Fruit fly (Drosophila melanogaster) whole organism, embryonic: ENCODE results near the gene arg.

Experiments
- BEAF-32 ChIP-seq: fragments of 200-800 bp; sonication (Bioruptor generic); optimal IDR thresholded peaks from 3 replicates; lab custom pipeline; 2017; ENCODE audit warnings: missing biosample characterization, missing genetic modification characterization, mild to moderate bottlenecking, moderate library complexity, missing genetic modification reagents
- CG10274 ChIP-seq: fragments of 200-800 bp; sonication (Bioruptor generic); optimal IDR thresholded peaks from 3 replicates; lab custom pipeline; 2017; ENCODE audit warnings: missing biosample characterization, mild to moderate bottlenecking, missing genetic modification characterization
- CG10543 ChIP-seq: fragments of 200-800 bp; sonication (Bioruptor generic); optimal IDR thresholded peaks from 3 replicates; lab custom pipeline; 2017; ENCODE audit warnings: missing biosample characterization, mild to moderate bottlenecking, missing genetic modification characterization, moderate library complexity
- CG10959 ChIP-seq: fragments of 200-800 bp; sonication (Bioruptor generic); IDR thresholded peaks from 2 replicates; pipeline ENCODE4 v1.3.6; 2022; ENCODE audit warnings: missing biosample characterization, missing genetic modification characterization
- CG11696 ChIP-seq: fragments of 200-800 bp; sonication (Bioruptor generic); IDR thresholded peaks from 2 replicates; pipeline ENCODE4 v1.3.6; 2022; ENCODE audit warnings: missing biosample characterization, missing genetic modification characterization
- CG12071 ChIP-seq: fragments of 200-800 bp; sonication (Bioruptor generic); optimal IDR thresholded peaks from 3 replicates; lab custom pipeline; 2018; ENCODE audit warnings: missing biosample characterization, mild to moderate bottlenecking, missing genetic modification characterization
- CG12299 ChIP-seq: fragments of 200-800 bp; sonication (Bioruptor generic); optimal IDR thresholded peaks from 2 replicates; lab custom pipeline; 2018; ENCODE audit warnings: missing biosample characterization, mild to moderate bottlenecking, missing genetic modification characterization
- CG1233 ChIP-seq: fragments of 200-800 bp; sonication (Bioruptor generic); optimal IDR thresholded peaks from 4 replicates; lab custom pipeline; 2018; ENCODE audit warnings: missing biosample characterization, mild to moderate bottlenecking, missing genetic modification characterization
- CG12744 ChIP-seq: fragments of 200-800 bp; sonication (Bioruptor generic); optimal IDR thresholded peaks from 2 replicates; lab custom pipeline; 2016; ENCODE audit warnings: missing biosample characterization, missing genetic modification characterization
- CG13624 ChIP-seq: fragments of 200-800 bp; sonication (Bioruptor generic); optimal IDR thresholded peaks from 2 replicates; lab custom pipeline; 2016; ENCODE audit warnings: missing biosample characterization, missing genetic modification characterization
- CG16815 ChIP-seq: fragments of 200-800 bp; sonication (Bioruptor generic); optimal IDR thresholded peaks from 3 replicates; lab custom pipeline; 2017; ENCODE audit warnings: missing biosample characterization, mild to moderate bottlenecking, missing genetic modification characterization
- CG17186 ChIP-seq: fragments of 200-800 bp; sonication (Bioruptor generic); optimal IDR thresholded peaks from 3 replicates; lab custom pipeline; 2017; ENCODE audit warnings: missing biosample characterization, missing genetic modification reagents, missing genetic modification characterization
- CG18619 ChIP-seq: fragments of 200-800 bp; sonication (Bioruptor generic); optimal IDR thresholded peaks from 3 replicates; lab custom pipeline; 2017; ENCODE audit warnings: missing biosample characterization, mild to moderate bottlenecking, missing genetic modification characterization
- CG4360 ChIP-seq: fragments of 200-800 bp; sonication (Bioruptor generic); IDR thresholded peaks from 2 replicates; pipeline ENCODE4 v1.3.6; 2022; ENCODE audit warnings: missing biosample characterization, missing genetic modification characterization
- CG4820 ChIP-seq: fragments of 200-800 bp; sonication (Bioruptor generic); optimal IDR thresholded peaks from 3 replicates; lab custom pipeline; 2016; ENCODE audit warnings: missing biosample characterization, missing genetic modification characterization
- CG5180 ChIP-seq: fragments of 200-800 bp; sonication (Bioruptor generic); optimal IDR thresholded peaks from 3 replicates; lab custom pipeline; 2017; ENCODE audit warnings: missing biosample characterization, missing genetic modification characterization, mild to moderate bottlenecking, moderate library complexity, missing genetic modification reagents
- CG6765 ChIP-seq: fragments of 200-800 bp; sonication (Bioruptor generic); optimal IDR thresholded peaks from 3 replicates; lab custom pipeline; 2017; ENCODE audit warnings: missing biosample characterization, mild to moderate bottlenecking, missing genetic modification characterization
- CG8290 ChIP-seq, 3 experiments: fragments of 200-800 bp; sonication (Bioruptor generic); optimal IDR thresholded peaks; 2 replicates each; lab custom pipeline; 2016 to 2019; ENCODE audit warnings: missing biosample characterization in 3 of 3, missing genetic modification characterization in 3 of 3, mild to moderate bottlenecking in 2 of 3, moderate library complexity in 1 of 3
- CHES-1-like ChIP-seq: fragments of 200-800 bp; sonication (Bioruptor generic); optimal IDR thresholded peaks from 2 replicates; lab custom pipeline; 2016; ENCODE audit warnings: missing biosample characterization, missing genetic modification characterization
- Deaf1 ChIP-seq: fragments of 200-800 bp; optimal IDR thresholded peaks from 3 replicates; lab custom pipeline; 2019; ENCODE audit warnings: missing biosample characterization, mild to moderate bottlenecking, missing genetic modification characterization, moderate library complexity
- Dek ChIP-seq: fragments of 200-800 bp; sonication (Bioruptor generic); optimal IDR thresholded peaks from 3 replicates; lab custom pipeline; 2019; ENCODE audit warnings: missing biosample characterization, mild to moderate bottlenecking, missing genetic modification characterization, moderate library complexity
- Dip3 ChIP-seq: fragments of 200-800 bp; sonication (Bioruptor generic); optimal IDR thresholded peaks from 3 replicates; lab custom pipeline; 2016; ENCODE audit warnings: missing biosample characterization, missing genetic modification characterization
- Eip74EF ChIP-seq, 2 experiments: fragments of 200-800 bp in 1 of 2; fragments of >200 bp in 1 of 2; sonication (Bioruptor generic) in 1 of 2; optimal IDR thresholded peaks; 2 replicates each; lab custom pipeline; 2017 to 2019; ENCODE audit warnings: missing biosample characterization in 2 of 2, missing genetic modification characterization in 2 of 2, mild to moderate bottlenecking in 1 of 2, moderate library complexity in 1 of 2
- Hand ChIP-seq: fragments of 200-800 bp; sonication (Bioruptor generic); optimal IDR thresholded peaks from 2 replicates; lab custom pipeline; 2017; ENCODE audit warnings: mild to moderate bottlenecking, missing biosample characterization, missing genetic modification reagents, missing genetic modification characterization
- Hmx ChIP-seq: fragments of 200-800 bp; sonication (Bioruptor generic); optimal IDR thresholded peaks from 2 replicates; lab custom pipeline; 2016; ENCODE audit warnings: missing biosample characterization, missing genetic modification characterization
- MTF-1 ChIP-seq: fragments of 200-800 bp; sonication (Bioruptor generic); optimal IDR thresholded peaks from 2 replicates; lab custom pipeline; 2018; ENCODE audit warnings: missing biosample characterization, mild to moderate bottlenecking, missing genetic modification characterization, borderline replicate concordance
- Nf-YB ChIP-seq: fragments of 200-800 bp; sonication (Bioruptor generic); optimal IDR thresholded peaks from 3 replicates; lab custom pipeline; 2019; ENCODE audit warnings: missing biosample characterization, mild to moderate bottlenecking, missing genetic modification characterization, moderate library complexity
- Oli ChIP-seq: fragments of 200-800 bp; sonication (Bioruptor generic); optimal IDR thresholded peaks from 2 replicates; lab custom pipeline; 2018; ENCODE audit warnings: missing biosample characterization, mild to moderate bottlenecking, missing genetic modification characterization, moderate library complexity
- Ptx1 ChIP-seq: fragments of 200-800 bp; sonication (Bioruptor generic); IDR thresholded peaks from 2 replicates; pipeline ENCODE4 v1.3.6; 2022; ENCODE audit warnings: missing biosample characterization, missing genetic modification characterization
- Sry-δ ChIP-seq: fragments of 200-800 bp; sonication (Bioruptor generic); optimal IDR thresholded peaks from 2 replicates; lab custom pipeline; 2016; ENCODE audit warnings: missing biosample characterization, missing genetic modification characterization
- Ssrp ChIP-seq: fragments of 200-800 bp; sonication (Bioruptor generic); optimal IDR thresholded peaks from 2 replicates; lab custom pipeline; 2018; ENCODE audit warnings: missing biosample characterization, mild to moderate bottlenecking, missing genetic modification characterization, moderate library complexity
- btn ChIP-seq: fragments of 200-800 bp; sonication (Bioruptor generic); optimal IDR thresholded peaks from 2 replicates; lab custom pipeline; 2016; ENCODE audit warnings: missing biosample characterization, missing genetic modification characterization
- crc ChIP-seq: fragments of 200-800 bp; sonication (Bioruptor generic); optimal IDR thresholded peaks from 2 replicates; lab custom pipeline; 2016; ENCODE audit warnings: missing biosample characterization, missing genetic modification characterization
- danr ChIP-seq: fragments of 200-800 bp; sonication (Bioruptor generic); IDR thresholded peaks from 2 replicates; pipeline ENCODE4 v1.3.6; 2022; ENCODE audit warnings: missing biosample characterization, missing genetic modification characterization
- dati ChIP-seq: fragments of 200-800 bp; sonication (Bioruptor generic); IDR thresholded peaks from 2 replicates; pipeline ENCODE4 v1.3.6; 2022; ENCODE audit warnings: missing biosample characterization, missing genetic modification characterization
- fd64A ChIP-seq: fragments of 200-800 bp; sonication (Bioruptor generic); optimal IDR thresholded peaks from 3 replicates; lab custom pipeline; 2018; ENCODE audit warnings: missing biosample characterization, mild to moderate bottlenecking, missing genetic modification characterization
- her ChIP-seq: fragments of 200-800 bp; sonication (Bioruptor generic); optimal IDR thresholded peaks from 2 replicates; lab custom pipeline; 2016; ENCODE audit warnings: missing biosample characterization, missing genetic modification characterization
- knrl ChIP-seq: fragments of 200-800 bp; sonication (Bioruptor generic); IDR thresholded peaks from 3 replicates; pipeline ENCODE4 v1.3.6; 2022; ENCODE audit warnings: missing biosample characterization, missing genetic modification characterization; ENCODE audit not compliant: partially characterized antibody
- lbe ChIP-seq: fragments of 200-800 bp; sonication (Bioruptor generic); optimal IDR thresholded peaks from 2 replicates; lab custom pipeline; 2016; ENCODE audit warnings: missing biosample characterization, mild to moderate bottlenecking, missing genetic modification characterization
- pan ChIP-seq, 4 experiments: fragments of >200 bp in 3 of 4; fragments of 200-800 bp in 1 of 4; sonication (Bioruptor generic) in 1 of 4; optimal IDR thresholded peaks in 3 of 4; IDR thresholded peaks in 1 of 4; 2 replicates each; pipeline versions ENCODE4 v1.3.6 to Lab custom; 2017 to 2022; ENCODE audit warnings: missing biosample characterization in 2 of 4, missing genetic modification characterization in 2 of 4, mixed read lengths in 1 of 4
- pb ChIP-seq: fragments of 200-800 bp; sonication (Bioruptor generic); optimal IDR thresholded peaks from 3 replicates; lab custom pipeline; 2016; ENCODE audit warnings: missing biosample characterization, missing genetic modification characterization
- pho ChIP-seq: fragments of 200-800 bp; sonication (Bioruptor generic); optimal IDR thresholded peaks from 2 replicates; lab custom pipeline; 2016; ENCODE audit warnings: missing biosample characterization, missing genetic modification characterization
- salm ChIP-seq: fragments of 200-800 bp; sonication (Bioruptor generic); optimal IDR thresholded peaks from 2 replicates; lab custom pipeline; 2018; ENCODE audit warnings: missing biosample characterization, mild to moderate bottlenecking, missing genetic modification characterization
- seq ChIP-seq: fragments of 200-800 bp; sonication (Bioruptor generic); IDR thresholded peaks from 2 replicates; pipeline ENCODE4 v1.3.6; 2022; ENCODE audit warnings: missing biosample characterization, missing genetic modification characterization
- stwl ChIP-seq: fragments of 200-800 bp; sonication (Bioruptor generic); optimal IDR thresholded peaks from 3 replicates; lab custom pipeline; 2018; ENCODE audit warnings: missing biosample characterization, mild to moderate bottlenecking, missing genetic modification characterization, moderate library complexity
- tin ChIP-seq: fragments of 200-800 bp; sonication (Bioruptor generic); optimal IDR thresholded peaks from 3 replicates; lab custom pipeline; 2016; ENCODE audit warnings: missing biosample characterization, missing genetic modification characterization
- wdn ChIP-seq: fragments of 200-800 bp; sonication (Bioruptor generic); IDR thresholded peaks from 2 replicates; pipeline ENCODE4 v1.3.6; 2022; ENCODE audit warnings: missing biosample characterization, missing genetic modification characterization

arg gene

dm6 chrX:520215-520861, 11.1 kb downstream of the arg start (continued):
- no peak for TF ChIP-seq Hand (GFP tag; lab: Kevin White, UChicago)
- no peak for TF ChIP-seq Hmx (GFP tag; lab: Kevin White, UChicago)
- TF ChIP-seq pan (optimal IDR thresholded peaks at IDR 0.05; lab: Kevin White, UChicago), result no peak
- no peak for TF ChIP-seq pan (GFP tag; optimal IDR thresholded peaks at IDR 0.05 in 1 of 2, IDR thresholded peaks at IDR 0.05 in 1 of 2)
- TF ChIP-seq Deaf1 (tag; lab: Kevin White, UChicago), result peak; percentile 78

DNA sequence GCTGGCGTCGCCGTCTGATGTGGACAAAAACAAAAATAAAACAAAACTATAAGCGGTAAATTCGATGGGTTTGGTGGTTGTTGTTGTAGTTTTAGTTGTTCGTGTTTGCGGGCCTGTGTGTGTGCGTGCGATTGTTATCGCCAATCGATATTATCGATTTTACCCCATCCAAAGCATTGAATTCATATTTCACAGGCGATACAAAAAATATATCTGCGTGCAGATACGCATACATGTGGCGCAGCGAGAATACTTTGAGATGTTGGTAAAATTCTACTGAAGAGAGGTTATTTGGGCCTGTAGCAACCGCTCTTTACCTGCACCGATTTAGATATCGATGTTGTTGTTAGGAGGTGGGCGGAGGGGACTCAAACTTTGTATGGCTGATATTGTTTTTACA, 12.4 kb downstream of the arg start:
- no peak for TF ChIP-seq her (GFP tag; lab: Kevin White, UChicago)
- TF ChIP-seq CG12299 (tag; lab: Kevin White, UChicago), result no peak
- no peak for TF ChIP-seq Dek (tag; lab: Kevin White, UChicago)
- TF ChIP-seq CG8290 (GFP tag; optimal IDR thresholded peaks at IDR 0.05; lab: Kevin White, UChicago), result no peak
- TF ChIP-seq CG8290 (tag; optimal IDR thresholded peaks at IDR 0.05; lab: Kevin White, UChicago), result peak in 1 of 2 experiments; percentile 14
- no peak for TF ChIP-seq btn
- TF ChIP-seq wdn (GFP tag; lab: Robert Waterston, UW), result no peak
- TF ChIP-seq CG4360, result peak; percentile 88
- TF ChIP-seq CG16815 (GFP tag; lab: Kevin White, UChicago), result no peak
- peak; percentile 54 for TF ChIP-seq BEAF-32 (GFP tag; lab: Kevin White, UChicago)
- TF ChIP-seq MTF-1, result no peak
- peak; percentile 14 for TF ChIP-seq CG5180 (GFP tag; lab: Kevin White, UChicago)
- no peak for TF ChIP-seq Eip74EF (GFP tag; optimal IDR thresholded peaks at IDR 0.05; lab: Kevin White, UChicago)
- TF ChIP-seq CG13624 (GFP tag; lab: Kevin White, UChicago), result no peak
- no peak for TF ChIP-seq CHES-1-like (GFP tag; lab: Kevin White, UChicago)
- TF ChIP-seq pb (GFP tag; lab: Kevin White, UChicago), result no peak
- no peak for TF ChIP-seq pan (optimal IDR thresholded peaks at IDR 0.05; lab: Kevin White, UChicago)
- TF ChIP-seq pan (GFP tag; optimal IDR thresholded peaks at IDR 0.05 in 1 of 2, IDR thresholded peaks at IDR 0.05 in 1 of 2), result no peak
- TF ChIP-seq CG18619 (GFP tag; lab: Kevin White, UChicago), result no peak
- peak; percentile 26; the same call in 1 of the 3 replicates for TF ChIP-seq knrl
- TF ChIP-seq Nf-YB (GFP tag; lab: Kevin White, UChicago), result no peak
- TF ChIP-seq salm (tag; lab: Kevin White, UChicago), result no peak
- no peak for TF ChIP-seq Ptx1 (GFP tag; lab: Robert Waterston, UW)
- no peak for TF ChIP-seq Oli (tag; lab: Kevin White, UChicago)
- TF ChIP-seq CG6765 (GFP tag; lab: Kevin White, UChicago), result no peak
- no peak for TF ChIP-seq CG4820 (GFP tag; lab: Kevin White, UChicago)
- no peak for TF ChIP-seq CG17186 (GFP tag; lab: Kevin White, UChicago)
- TF ChIP-seq seq, result no peak
- TF ChIP-seq fd64A, result no peak
- no peak for TF ChIP-seq CG12744 (GFP tag; lab: Kevin White, UChicago)
- no peak for TF ChIP-seq CG10274 (GFP tag; lab: Kevin White, UChicago)
- TF ChIP-seq lbe (GFP tag; lab: Kevin White, UChicago), result no peak
- no peak for TF ChIP-seq CG1233
- TF ChIP-seq Ssrp, result no peak
- no peak for TF ChIP-seq Sry-δ
- TF ChIP-seq pho (GFP tag; lab: Kevin White, UChicago), result no peak
- TF ChIP-seq tin, result no peak
- TF ChIP-seq stwl, result peak; percentile 14
- peak; percentile 7 for TF ChIP-seq CG12071
- TF ChIP-seq danr (GFP tag; lab: Robert Waterston, UW), result no peak
- peak; percentile 11 for TF ChIP-seq CG10543
- TF ChIP-seq CG10959 (GFP tag; lab: Robert Waterston, UW), result no peak
- TF ChIP-seq Dip3, result no peak
- TF ChIP-seq CG11696 (GFP tag; lab: Robert Waterston, UW), result no peak
- TF ChIP-seq dati (GFP tag; lab: Robert Waterston, UW), result no peak
- no peak for TF ChIP-seq crc (GFP tag; lab: Kevin White, UChicago)
